Fruit fly (Drosophila melanogaster) whole organism, embryonic: ENCODE data around the gene meep.

Experiments
- Abd-B ChIP-seq: fragments of 200-800 bp; sonication (Bioruptor generic); optimal IDR thresholded peaks from 2 replicates; lab custom pipeline; 2018; ENCODE audit warnings: missing biosample characterization, mild to moderate bottlenecking, missing genetic modification characterization, moderate library complexity
- CG10274 ChIP-seq: fragments of 200-800 bp; sonication (Bioruptor generic); optimal IDR thresholded peaks from 3 replicates; lab custom pipeline; 2017; ENCODE audit warnings: missing biosample characterization, mild to moderate bottlenecking, missing genetic modification characterization
- CG10543 ChIP-seq: fragments of 200-800 bp; sonication (Bioruptor generic); optimal IDR thresholded peaks from 3 replicates; lab custom pipeline; 2017; ENCODE audit warnings: missing biosample characterization, mild to moderate bottlenecking, missing genetic modification characterization, moderate library complexity
- CG11093 ChIP-seq: fragments of 200-800 bp; sonication (Bioruptor generic); IDR thresholded peaks from 3 replicates; pipeline ENCODE4 v1.3.6; 2022; ENCODE audit warnings: missing biosample characterization, missing genetic modification characterization
- CG11504 ChIP-seq: fragments of 200-800 bp; sonication (Bioruptor generic); optimal IDR thresholded peaks from 3 replicates; lab custom pipeline; 2019; ENCODE audit warnings: missing biosample characterization, mild to moderate bottlenecking, missing genetic modification characterization, moderate library complexity
- CG13123 ChIP-seq: fragments of 200-800 bp; sonication (Bioruptor generic); optimal IDR thresholded peaks from 2 replicates; lab custom pipeline; 2016; ENCODE audit warnings: missing biosample characterization, missing genetic modification characterization
- CG13775 ChIP-seq: fragments of 200-800 bp; sonication (Bioruptor generic); optimal IDR thresholded peaks from 3 replicates; lab custom pipeline; 2017; ENCODE audit warnings: missing biosample characterization, mild to moderate bottlenecking, missing genetic modification characterization
- CG15269 ChIP-seq: fragments of 200-800 bp; sonication (Bioruptor generic); optimal IDR thresholded peaks from 2 replicates; lab custom pipeline; 2018; ENCODE audit warnings: missing biosample characterization, mild to moderate bottlenecking, missing genetic modification characterization, moderate library complexity
- CG1529 ChIP-seq: fragments of 200-800 bp; sonication (Bioruptor generic); optimal IDR thresholded peaks from 3 replicates; lab custom pipeline; 2018; ENCODE audit warnings: missing biosample characterization, missing genetic modification characterization
- CG1647 ChIP-seq: fragments of 200-800 bp; sonication (Bioruptor generic); optimal IDR thresholded peaks from 3 replicates; lab custom pipeline; 2016; ENCODE audit warnings: missing biosample characterization, missing genetic modification characterization
- CG16815 ChIP-seq: fragments of 200-800 bp; sonication (Bioruptor generic); optimal IDR thresholded peaks from 3 replicates; lab custom pipeline; 2017; ENCODE audit warnings: missing biosample characterization, mild to moderate bottlenecking, missing genetic modification characterization
- CG17802 ChIP-seq: fragments of 200-800 bp; sonication (Bioruptor generic); optimal IDR thresholded peaks from 2 replicates; lab custom pipeline; 2018; ENCODE audit warnings: missing biosample characterization, mild to moderate bottlenecking, missing genetic modification characterization, moderate library complexity
- CG2202 ChIP-seq: fragments of 200-800 bp; sonication (Bioruptor generic); optimal IDR thresholded peaks from 2 replicates; lab custom pipeline; 2018; ENCODE audit warnings: missing biosample characterization, mild to moderate bottlenecking, missing genetic modification characterization
- CG3065 ChIP-seq: fragments of 200-800 bp; sonication (Bioruptor generic); optimal IDR thresholded peaks from 2 replicates; lab custom pipeline; 2016; ENCODE audit warnings: missing biosample characterization, missing genetic modification characterization
- CG31224 ChIP-seq: fragments of 200-800 bp; sonication (Bioruptor generic); IDR thresholded peaks from 2 replicates; pipeline ENCODE4 v1.3.6; 2022; ENCODE audit warnings: missing biosample characterization, missing genetic modification characterization
- CG4617 ChIP-seq: fragments of 200-800 bp; sonication (Bioruptor generic); optimal IDR thresholded peaks from 3 replicates; lab custom pipeline; 2016; ENCODE audit warnings: missing biosample characterization, missing genetic modification characterization, borderline replicate concordance
- CG4707 ChIP-seq: fragments of 200-800 bp; sonication (Bioruptor generic); optimal IDR thresholded peaks from 2 replicates; lab custom pipeline; 2018; ENCODE audit warnings: missing biosample characterization, mild to moderate bottlenecking, missing genetic modification characterization, moderate library complexity
- CG7556 ChIP-seq: fragments of 200-800 bp; sonication (Bioruptor generic); optimal IDR thresholded peaks from 2 replicates; lab custom pipeline; 2017; ENCODE audit warnings: missing biosample characterization, mild to moderate bottlenecking, missing genetic modification characterization
- CG8290 ChIP-seq, 3 experiments: fragments of 200-800 bp; sonication (Bioruptor generic); optimal IDR thresholded peaks; 2 replicates each; lab custom pipeline; 2016 to 2019; ENCODE audit warnings: missing biosample characterization in 3 of 3, missing genetic modification characterization in 3 of 3, mild to moderate bottlenecking in 2 of 3, moderate library complexity in 1 of 3
- CG8944 ChIP-seq: fragments of 200-800 bp; sonication (Bioruptor generic); optimal IDR thresholded peaks from 3 replicates; lab custom pipeline; 2016; ENCODE audit warnings: missing biosample characterization, missing genetic modification characterization
- Chrac-16 ChIP-seq: fragments of 200-800 bp; sonication (Bioruptor generic); optimal IDR thresholded peaks from 3 replicates; lab custom pipeline; 2016; ENCODE audit warnings: missing biosample characterization, missing genetic modification characterization
- CkIIα-i1 ChIP-seq: fragments of 200-800 bp; sonication (Bioruptor generic); IDR thresholded peaks from 2 replicates; pipeline ENCODE4 v1.3.6; 2022; ENCODE audit warnings: missing biosample characterization, missing genetic modification characterization
- GATAe ChIP-seq: fragments of 200-800 bp; sonication (Bioruptor generic); conservative IDR thresholded peaks from 2 replicates; pipeline ENCODE4 v1.3.6; 2022; ENCODE audit warnings: missing biosample characterization, missing genetic modification characterization
- Gug ChIP-seq: fragments of 200-800 bp; sonication (Bioruptor generic); IDR thresholded peaks from 4 replicates; pipeline ENCODE4 v1.3.6; 2022; ENCODE audit warnings: missing biosample characterization, missing genetic modification characterization
- HLH3B ChIP-seq: fragments of 200-800 bp; sonication (Bioruptor generic); IDR thresholded peaks from 2 replicates; pipeline ENCODE4 v1.3.6; 2022; ENCODE audit warnings: missing biosample characterization, missing genetic modification characterization
- Neu2 ChIP-seq: fragments of 200-800 bp; sonication (Bioruptor generic); optimal IDR thresholded peaks from 3 replicates; lab custom pipeline; 2016; ENCODE audit warnings: missing biosample characterization, missing genetic modification characterization, borderline replicate concordance
- Nf-YB ChIP-seq: fragments of 200-800 bp; sonication (Bioruptor generic); optimal IDR thresholded peaks from 3 replicates; lab custom pipeline; 2019; ENCODE audit warnings: missing biosample characterization, mild to moderate bottlenecking, missing genetic modification characterization, moderate library complexity
- NfI ChIP-seq: fragments of 200-800 bp; sonication (Bioruptor generic); optimal IDR thresholded peaks from 3 replicates; lab custom pipeline; 2018; ENCODE audit warnings: missing biosample characterization, mild to moderate bottlenecking, missing genetic modification characterization, moderate library complexity
- Sry-δ ChIP-seq: fragments of 200-800 bp; sonication (Bioruptor generic); optimal IDR thresholded peaks from 2 replicates; lab custom pipeline; 2016; ENCODE audit warnings: missing biosample characterization, missing genetic modification characterization
- amos ChIP-seq: fragments of 200-800 bp; sonication (Bioruptor generic); IDR thresholded peaks from 2 replicates; pipeline ENCODE4 v1.3.6; 2022; ENCODE audit warnings: missing biosample characterization, missing genetic modification characterization; ENCODE audit not compliant: partially characterized antibody
- ash1 ChIP-seq: fragments of 200-800 bp; sonication (Bioruptor generic); optimal IDR thresholded peaks from 2 replicates; lab custom pipeline; 2018; ENCODE audit warnings: missing biosample characterization, mild to moderate bottlenecking, missing genetic modification characterization
- cad ChIP-seq: fragments of >200 bp; optimal IDR thresholded peaks from 2 replicates; lab custom pipeline; 2017; ENCODE audit warnings: missing biosample characterization, missing genetic modification characterization
- chinmo ChIP-seq: fragments of 200-800 bp; sonication (Bioruptor generic); IDR thresholded peaks from 4 replicates; pipeline ENCODE4 v1.3.6; 2022; ENCODE audit warnings: missing biosample characterization, missing genetic modification characterization; ENCODE audit not compliant: partially characterized antibody
- chm ChIP-seq: fragments of 200-800 bp; sonication (Bioruptor generic); IDR thresholded peaks from 2 replicates; pipeline ENCODE4 v1.3.6; 2022; ENCODE audit warnings: missing biosample characterization, missing genetic modification characterization
- croc ChIP-seq: fragments of 200-800 bp; sonication (Bioruptor generic); conservative IDR thresholded peaks from 3 replicates; pipeline ENCODE4 v1.3.6; 2022; ENCODE audit warnings: missing biosample characterization, missing genetic modification characterization
- cwo ChIP-seq: fragments of 200-800 bp; sonication (Bioruptor generic); optimal IDR thresholded peaks from 3 replicates; lab custom pipeline; 2017; ENCODE audit warnings: missing biosample characterization, missing genetic modification characterization, mild to moderate bottlenecking, moderate library complexity, missing genetic modification reagents
- dpn ChIP-seq, 2 experiments: fragments of 200-800 bp; sonication (Bioruptor generic); optimal IDR thresholded peaks; 3 replicates each; lab custom pipeline; 2016; ENCODE audit warnings: missing biosample characterization in 2 of 2, missing genetic modification characterization in 2 of 2
- eve ChIP-seq, 2 experiments: fragments of >200 bp; optimal IDR thresholded peaks; 2 replicates each; lab custom pipeline; 2017; ENCODE audit warnings: missing biosample characterization in 2 of 2, missing genetic modification characterization in 2 of 2
- fd64A ChIP-seq: fragments of 200-800 bp; sonication (Bioruptor generic); optimal IDR thresholded peaks from 3 replicates; lab custom pipeline; 2018; ENCODE audit warnings: missing biosample characterization, mild to moderate bottlenecking, missing genetic modification characterization
- insv ChIP-seq, 2 experiments: fragments of 200-800 bp; sonication (Bioruptor generic); optimal IDR thresholded peaks; 3 replicates each; lab custom pipeline; 2016 to 2018; ENCODE audit warnings: missing biosample characterization in 2 of 2, missing genetic modification characterization in 2 of 2
- mld ChIP-seq: fragments of 200-800 bp; sonication (Bioruptor generic); IDR thresholded peaks from 3 replicates; pipeline ENCODE4 v1.3.6; 2022; ENCODE audit warnings: missing biosample characterization, missing genetic modification characterization; ENCODE audit not compliant: partially characterized antibody
- odd ChIP-seq: fragments of 200-800 bp; sonication (Bioruptor generic); optimal IDR thresholded peaks from 2 replicates; lab custom pipeline; 2017; ENCODE audit warnings: missing biosample characterization, mild to moderate bottlenecking, missing genetic modification characterization
- pan ChIP-seq, 4 experiments: fragments of >200 bp in 3 of 4; fragments of 200-800 bp in 1 of 4; sonication (Bioruptor generic) in 1 of 4; optimal IDR thresholded peaks in 3 of 4; IDR thresholded peaks in 1 of 4; 2 replicates each; pipeline versions ENCODE4 v1.3.6 to Lab custom; 2017 to 2022; ENCODE audit warnings: missing biosample characterization in 2 of 4, missing genetic modification characterization in 2 of 4, mixed read lengths in 1 of 4
- pita ChIP-seq: fragments of 200-800 bp; sonication (Bioruptor generic); optimal IDR thresholded peaks from 2 replicates; lab custom pipeline; 2017; ENCODE audit warnings: missing biosample characterization, mild to moderate bottlenecking, missing genetic modification characterization
- ranshi ChIP-seq: fragments of 200-800 bp; sonication (Bioruptor generic); IDR thresholded peaks from 2 replicates; pipeline ENCODE4 v1.3.6; 2022; ENCODE audit warnings: missing biosample characterization, missing genetic modification characterization
- scrt ChIP-seq: fragments of 200-800 bp; sonication (Bioruptor generic); optimal IDR thresholded peaks from 2 replicates; lab custom pipeline; 2018; ENCODE audit warnings: missing biosample characterization, mild to moderate bottlenecking, missing genetic modification characterization, moderate library complexity
- tgo ChIP-seq: fragments of 200-800 bp; sonication (Bioruptor generic); IDR thresholded peaks from 3 replicates; pipeline ENCODE4 v1.3.6; 2022; ENCODE audit warnings: missing biosample characterization, missing genetic modification characterization
- tll ChIP-seq, 2 experiments: fragments of 200-800 bp in 1 of 2; fragments of >200 bp in 1 of 2; sonication (Bioruptor generic) in 1 of 2; optimal IDR thresholded peaks; 2 replicates each; lab custom pipeline; 2017 to 2019; ENCODE audit warnings: missing biosample characterization in 2 of 2, missing genetic modification characterization in 2 of 2, mild to moderate bottlenecking in 1 of 2, moderate library complexity in 1 of 2

Gene meep

dm6 chr3L:1193123-1193844, 9.6 kb downstream of the meep start, which contains the start of gene Trhn (continued):
- TF ChIP-seq dpn (GFP tag; optimal IDR thresholded peaks at IDR 0.05; lab: Kevin White, UChicago): no peak
- no peak for TF ChIP-seq CG8290 (GFP tag; optimal IDR thresholded peaks at IDR 0.05; lab: Kevin White, UChicago)
- TF ChIP-seq CG8290 (tag; optimal IDR thresholded peaks at IDR 0.05; lab: Kevin White, UChicago): no peak
- no peak for TF ChIP-seq CG3065 (GFP tag; lab: Kevin White, UChicago)
- no peak for TF ChIP-seq CG4617 (GFP tag; lab: Kevin White, UChicago)
- TF ChIP-seq chm (GFP tag; lab: Robert Waterston, UW): no peak
- TF ChIP-seq NfI (GFP tag; lab: Kevin White, UChicago): no peak
- no peak for TF ChIP-seq pita (GFP tag; lab: Kevin White, UChicago)
- TF ChIP-seq Gug (GFP tag; lab: Robert Waterston, UW): no peak
- no peak for TF ChIP-seq ranshi (GFP tag; lab: Robert Waterston, UW)
- TF ChIP-seq scrt: peak; percentile 60
- TF ChIP-seq tll (GFP tag; optimal IDR thresholded peaks at IDR 0.05; lab: Kevin White, UChicago): no peak
- no peak for TF ChIP-seq cad
- TF ChIP-seq cwo: no peak
- no peak for TF ChIP-seq CG11093 (GFP tag; lab: Robert Waterston, UW)
- TF ChIP-seq Nf-YB (GFP tag; lab: Kevin White, UChicago): peak; percentile 24
- no peak for TF ChIP-seq Chrac-16
- no peak for TF ChIP-seq GATAe (GFP tag; lab: Robert Waterston, UW)
- TF ChIP-seq CkIIα-i1: no peak
- no peak for TF ChIP-seq mld (GFP tag; lab: Robert Waterston, UW)
- peak; percentile 53 for TF ChIP-seq CG11504 (tag; lab: Kevin White, UChicago)
- TF ChIP-seq CG16815 (GFP tag; lab: Kevin White, UChicago): no peak
- no peak for TF ChIP-seq CG4707 (GFP tag; lab: Kevin White, UChicago)
- TF ChIP-seq pan (optimal IDR thresholded peaks at IDR 0.05; lab: Kevin White, UChicago): no peak
- TF ChIP-seq pan (GFP tag; optimal IDR thresholded peaks at IDR 0.05 in 1 of 2, IDR thresholded peaks at IDR 0.05 in 1 of 2): peak in 1 of 2 experiments; percentile 15
- no peak for TF ChIP-seq CG13123
- no peak for TF ChIP-seq CG10543
- no peak for TF ChIP-seq fd64A (GFP tag; lab: Kevin White, UChicago)
- no peak for TF ChIP-seq insv (GFP tag; optimal IDR thresholded peaks at IDR 0.05; lab: Kevin White, UChicago)
- TF ChIP-seq CG2202 (tag; lab: Kevin White, UChicago): no peak
- TF ChIP-seq ash1 (GFP tag; lab: Kevin White, UChicago): no peak
- TF ChIP-seq CG7556 (GFP tag; lab: Kevin White, UChicago): peak; percentile 16
- TF ChIP-seq tgo (GFP tag; lab: Robert Waterston, UW): no peak
- TF ChIP-seq CG8944: no peak
- no peak for TF ChIP-seq Abd-B (GFP tag; lab: Kevin White, UChicago)
- TF ChIP-seq CG10274 (GFP tag; lab: Kevin White, UChicago): no peak
- TF ChIP-seq CG13775 (GFP tag; lab: Kevin White, UChicago): no peak
- TF ChIP-seq CG31224 (GFP tag; lab: Robert Waterston, UW): no peak
- no peak for TF ChIP-seq chinmo
- TF ChIP-seq croc (GFP tag; lab: Robert Waterston, UW): no peak
- TF ChIP-seq CG1529 (GFP tag; lab: Kevin White, UChicago): no peak
- no peak for TF ChIP-seq amos
- no peak for TF ChIP-seq eve (GFP tag; optimal IDR thresholded peaks at IDR 0.05; lab: Kevin White, UChicago)
- TF ChIP-seq odd (GFP tag; lab: Kevin White, UChicago): no peak
- no peak for TF ChIP-seq CG1647
- no peak for TF ChIP-seq HLH3B (GFP tag; lab: Robert Waterston, UW)
- peak; percentile 7 for TF ChIP-seq CG15269 (tag; lab: Kevin White, UChicago)
- TF ChIP-seq Sry-δ (GFP tag; lab: Kevin White, UChicago): no peak
- TF ChIP-seq CG17802 (tag; lab: Kevin White, UChicago): no peak
- no peak for TF ChIP-seq Neu2 (GFP tag; lab: Kevin White, UChicago)
